Fruit fly (Drosophila melanogaster) whole organism, adult: ENCODE measurements around the gene Rel.

Experiments
- CG11617 ChIP-seq: fragments of 200-800 bp; sonication (Bioruptor generic); optimal IDR thresholded peaks from 2 replicates; lab custom pipeline; 2017; ENCODE audit warnings: mild to moderate bottlenecking, missing biosample characterization, missing genetic modification reagents, missing genetic modification characterization
- CG12768 ChIP-seq: fragments of 200-800 bp; sonication (Bioruptor generic); optimal IDR thresholded peaks from 2 replicates; lab custom pipeline; 2017; ENCODE audit warnings: missing biosample characterization, missing genetic modification characterization, mild to moderate bottlenecking, moderate library complexity, missing genetic modification reagents
- CG14711 ChIP-seq: fragments of 200-800 bp; sonication (Bioruptor generic); optimal IDR thresholded peaks from 2 replicates; lab custom pipeline; 2018; ENCODE audit warnings: missing biosample characterization, mild to moderate bottlenecking, missing genetic modification characterization, moderate library complexity
- CG1620 ChIP-seq: fragments of 200-800 bp; sonication (Bioruptor generic); optimal IDR thresholded peaks from 2 replicates; lab custom pipeline; 2016; ENCODE audit warnings: missing biosample characterization, missing genetic modification characterization
- CG33017 ChIP-seq: fragments of 200-800 bp; sonication (Bioruptor generic); optimal IDR thresholded peaks from 2 replicates; lab custom pipeline; 2018; ENCODE audit warnings: missing biosample characterization, mild to moderate bottlenecking, missing genetic modification characterization, moderate library complexity
- CG5204 ChIP-seq: fragments of 200-800 bp; sonication (Bioruptor generic); optimal IDR thresholded peaks from 2 replicates; lab custom pipeline; 2016; ENCODE audit warnings: missing biosample characterization, missing genetic modification characterization
- CG7045 ChIP-seq: fragments of 200-800 bp; sonication (Bioruptor generic); optimal IDR thresholded peaks from 2 replicates; lab custom pipeline; 2017; ENCODE audit warnings: missing biosample characterization, mild to moderate bottlenecking, missing genetic modification characterization
- CG7101 ChIP-seq: fragments of 200-800 bp; sonication (Bioruptor generic); optimal IDR thresholded peaks from 2 replicates; lab custom pipeline; 2018; ENCODE audit warnings: missing biosample characterization, mild to moderate bottlenecking, missing genetic modification characterization, moderate library complexity
- Clk ChIP-seq: fragments of 200-800 bp; sonication (Bioruptor generic); optimal IDR thresholded peaks from 2 replicates; lab custom pipeline; 2017; ENCODE audit warnings: missing biosample characterization, missing genetic modification characterization
- Crg-1 ChIP-seq: fragments of 200-800 bp; sonication (Bioruptor generic); optimal IDR thresholded peaks from 2 replicates; lab custom pipeline; 2016; ENCODE audit warnings: missing biosample characterization, missing genetic modification characterization
- Hr96 ChIP-seq: fragments of 200-800 bp; sonication (Bioruptor generic); optimal IDR thresholded peaks from 2 replicates; lab custom pipeline; 2016; ENCODE audit warnings: missing biosample characterization, missing genetic modification characterization
- Mnt ChIP-seq: fragments of 200-800 bp; sonication (Bioruptor generic); optimal IDR thresholded peaks from 2 replicates; lab custom pipeline; 2016; ENCODE audit warnings: missing biosample characterization, mild to moderate bottlenecking, missing genetic modification characterization
- bab1 ChIP-seq: fragments of 200-800 bp; sonication (Bioruptor generic); optimal IDR thresholded peaks from 3 replicates; lab custom pipeline; 2019; ENCODE audit warnings: missing biosample characterization, mild to moderate bottlenecking, missing genetic modification characterization, moderate library complexity
- cic ChIP-seq: fragments of 200-800 bp; sonication (Bioruptor generic); optimal IDR thresholded peaks from 2 replicates; lab custom pipeline; 2017; ENCODE audit warnings: missing biosample characterization, mild to moderate bottlenecking, missing genetic modification characterization, moderate library complexity
- cnc ChIP-seq, 2 experiments: fragments of >200 bp; optimal IDR thresholded peaks; 2 replicates each; lab custom pipeline; 2017
- kay ChIP-seq: fragments of 200-800 bp; sonication (Bioruptor generic); peaks from one replicate; lab custom pipeline; 2016; ENCODE audit warnings: missing biosample characterization, missing genetic modification characterization, borderline replicate concordance
- ovo ChIP-seq: fragments of 200-800 bp; sonication (Bioruptor generic); optimal IDR thresholded peaks from 2 replicates; lab custom pipeline; 2016; ENCODE audit warnings: missing biosample characterization, missing genetic modification characterization
- pad ChIP-seq: fragments of 200-800 bp; sonication (Bioruptor generic); optimal IDR thresholded peaks from 3 replicates; lab custom pipeline; 2017; ENCODE audit warnings: missing biosample characterization, missing genetic modification characterization, mild to moderate bottlenecking, moderate library complexity, missing genetic modification reagents
- tj ChIP-seq: fragments of 200-800 bp; sonication (Bioruptor generic); optimal IDR thresholded peaks from 3 replicates; lab custom pipeline; 2017; ENCODE audit warnings: missing biosample characterization, mild to moderate bottlenecking, missing genetic modification characterization, moderate library complexity
- toe ChIP-seq: fragments of 200-800 bp; sonication (Bioruptor generic); optimal IDR thresholded peaks from 2 replicates; lab custom pipeline; 2016; ENCODE audit warnings: missing biosample characterization, missing genetic modification characterization

Gene Rel

DNA sequence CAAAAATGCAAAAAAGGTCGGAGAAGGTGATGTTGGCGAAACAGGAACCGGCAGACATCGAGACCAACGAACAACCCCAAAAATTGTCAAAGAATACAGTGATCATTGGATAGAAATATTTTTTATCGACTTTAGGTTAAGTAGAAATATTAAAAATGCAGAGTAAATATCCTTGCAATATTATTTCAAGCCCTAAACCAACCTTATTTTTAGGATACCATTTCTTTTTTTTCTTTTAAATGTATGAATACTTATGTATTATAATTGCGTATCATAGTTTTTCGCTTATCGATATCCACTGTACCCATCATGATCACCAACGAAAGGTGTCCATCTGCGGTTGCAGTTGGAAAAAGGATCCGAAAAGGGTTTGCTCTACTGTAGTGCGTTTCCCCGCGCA, 12.5 kb downstream of the Rel start:
- TF ChIP-seq CG14711 (tag; lab: Kevin White, UChicago) (no peak), CG7045 (GFP tag; lab: Kevin White, UChicago) (no peak), CG33017 (no peak), toe (GFP tag; lab: Kevin White, UChicago) (no peak), kay (no peak), Mnt (no peak), Clk (GFP tag; lab: Kevin White, UChicago) (no peak), Hr96 (GFP tag; lab: Kevin White, UChicago) (no peak), CG7101 (tag; lab: Kevin White, UChicago) (no peak)

DNA sequence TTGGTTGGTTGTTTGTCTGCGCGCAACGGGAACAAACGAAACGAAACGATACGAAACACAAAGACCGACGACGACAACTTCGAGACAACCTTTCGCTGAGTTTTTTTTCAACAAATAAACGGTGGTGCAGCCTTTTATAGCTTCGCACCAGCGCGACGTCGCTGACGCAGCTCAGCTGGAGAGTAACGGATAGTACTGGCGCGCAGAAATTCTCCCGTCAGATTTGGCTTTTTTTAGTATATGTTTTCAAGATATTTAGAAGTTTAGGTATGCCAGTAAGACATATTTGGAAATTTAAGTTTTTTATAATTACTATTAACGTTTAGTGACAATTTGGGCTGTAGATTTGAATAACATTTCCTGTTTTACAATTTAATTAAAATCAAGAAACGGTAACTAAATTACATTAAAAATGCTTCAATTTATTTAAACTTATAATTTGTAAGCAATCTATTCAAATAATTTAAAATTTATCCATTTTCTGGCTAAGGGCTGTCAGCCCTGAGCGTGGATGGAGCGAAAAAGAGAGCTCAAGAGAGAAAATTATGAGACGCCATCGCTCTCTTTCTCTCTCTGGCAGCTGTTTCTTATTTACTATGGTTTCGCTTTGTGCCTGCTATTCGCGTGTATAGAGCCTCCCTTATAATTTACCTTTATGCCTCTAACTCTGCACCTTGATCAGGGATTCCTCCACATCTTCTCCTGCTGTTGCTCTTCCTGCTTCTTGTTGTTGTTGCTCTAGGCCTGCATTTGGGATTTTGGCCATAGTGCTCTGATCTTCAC, 14.0 kb downstream of the Rel start:
- peak; percentile 64 for TF ChIP-seq ovo (GFP tag; lab: Kevin White, UChicago)
- no peak for TF ChIP-seq Clk (GFP tag; lab: Kevin White, UChicago)
- TF ChIP-seq CG12768: peak; percentile 46
- no peak for TF ChIP-seq CG5204 (GFP tag; lab: Kevin White, UChicago)
- TF ChIP-seq Mnt: peak; percentile 26
- TF ChIP-seq kay: peak; percentile 51
- TF ChIP-seq Hr96 (GFP tag; lab: Kevin White, UChicago): peak; percentile 48
- TF ChIP-seq CG7101 (tag; lab: Kevin White, UChicago): peak; percentile 75
- TF ChIP-seq tj (GFP tag; lab: Kevin White, UChicago): peak; percentile 84
- TF ChIP-seq bab1 (GFP tag; lab: Kevin White, UChicago): peak; percentile 87
- peak; percentile 59 for TF ChIP-seq CG7045 (GFP tag; lab: Kevin White, UChicago)
- TF ChIP-seq cic: peak; percentile 24
- no peak for TF ChIP-seq cnc (optimal IDR thresholded peaks at IDR 0.05; lab: Kevin White, UChicago)
- peak; percentile 45 for TF ChIP-seq Crg-1 (GFP tag; lab: Kevin White, UChicago)
- peak; percentile 73 for TF ChIP-seq CG14711 (tag; lab: Kevin White, UChicago)
- peak; percentile 25 for TF ChIP-seq toe (GFP tag; lab: Kevin White, UChicago)
- TF ChIP-seq pad (GFP tag; lab: Kevin White, UChicago): peak; percentile 62
- peak; percentile 72 for TF ChIP-seq CG33017
- peak; percentile 12 for TF ChIP-seq CG1620 (GFP tag; lab: Kevin White, UChicago)
- peak; percentile 86 for TF ChIP-seq CG11617 (GFP tag; lab: Kevin White, UChicago)

DNA sequence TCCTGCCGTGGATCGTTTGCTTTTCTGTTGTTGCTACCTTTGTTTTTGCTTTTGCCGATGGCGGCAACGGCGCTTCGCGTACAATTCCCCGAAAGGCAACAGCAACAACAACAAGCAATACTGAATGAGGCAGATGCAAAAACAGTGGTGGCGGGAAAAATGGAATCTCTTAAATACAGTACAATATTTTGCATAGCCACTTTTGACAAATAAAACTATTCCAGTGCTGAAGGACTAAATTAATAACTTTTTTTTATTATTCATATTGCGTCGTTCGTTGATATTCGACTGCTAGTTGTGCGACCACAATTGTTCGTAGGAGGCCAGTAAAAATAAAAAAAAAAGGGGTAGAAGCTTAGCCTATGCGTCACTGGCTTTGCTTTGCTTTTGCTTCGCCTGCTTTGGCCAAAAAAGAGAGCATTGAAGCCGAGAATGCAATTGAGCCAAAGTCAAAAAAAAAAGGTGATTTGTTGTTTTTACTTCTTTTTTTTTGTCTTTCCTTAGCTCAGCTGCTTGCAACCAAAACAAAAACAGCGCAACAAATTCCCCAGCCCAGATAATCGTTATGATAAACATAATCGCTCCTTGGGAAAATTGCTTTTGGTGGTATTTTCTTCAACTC, 15.9 kb downstream of the Rel start:
- TF ChIP-seq Crg-1 (GFP tag; lab: Kevin White, UChicago) (no peak), CG7045 (GFP tag; lab: Kevin White, UChicago) (peak; percentile 51), tj (GFP tag; lab: Kevin White, UChicago) (peak; percentile 19), CG5204 (GFP tag; lab: Kevin White, UChicago) (no peak), cic (no peak), CG12768 (no peak), CG11617 (GFP tag; lab: Kevin White, UChicago) (peak; percentile 37), Hr96 (GFP tag; lab: Kevin White, UChicago) (peak; percentile 40), bab1 (GFP tag; lab: Kevin White, UChicago) (peak; percentile 73), kay (peak; percentile 96), CG14711 (tag; lab: Kevin White, UChicago) (peak; percentile 75), ovo (GFP tag; lab: Kevin White, UChicago) (no peak), pad (GFP tag; lab: Kevin White, UChicago) (peak; percentile 40), Clk (GFP tag; lab: Kevin White, UChicago) (peak; percentile 33), cnc (optimal IDR thresholded peaks at IDR 0.05; lab: Kevin White, UChicago) (no peak), CG7101 (tag; lab: Kevin White, UChicago) (peak; percentile 73), CG33017 (peak; percentile 81), CG1620 (GFP tag; lab: Kevin White, UChicago) (no peak), toe (GFP tag; lab: Kevin White, UChicago) (no peak), Mnt (no peak)

DNA sequence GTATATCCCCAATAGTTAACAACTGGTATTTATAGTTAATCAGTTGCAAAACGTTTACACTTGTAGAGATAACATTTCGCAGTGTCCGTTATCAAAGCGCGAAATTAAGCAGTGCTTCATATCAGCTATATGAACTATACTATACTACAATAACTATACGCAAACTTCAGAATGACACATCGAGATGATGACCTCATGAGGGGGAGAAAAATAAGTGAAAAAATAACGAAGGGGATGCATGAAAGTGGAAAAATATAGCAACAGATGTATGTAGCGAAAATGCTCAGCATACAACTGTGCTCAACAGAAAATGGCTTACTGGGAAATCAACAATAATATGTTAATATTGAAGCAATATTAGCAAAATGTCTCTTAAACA, 17.0 kb downstream of the Rel start:
- TF ChIP-seq ovo (GFP tag; lab: Kevin White, UChicago) (no peak), Mnt (no peak), kay (peak; percentile 98)

DNA sequence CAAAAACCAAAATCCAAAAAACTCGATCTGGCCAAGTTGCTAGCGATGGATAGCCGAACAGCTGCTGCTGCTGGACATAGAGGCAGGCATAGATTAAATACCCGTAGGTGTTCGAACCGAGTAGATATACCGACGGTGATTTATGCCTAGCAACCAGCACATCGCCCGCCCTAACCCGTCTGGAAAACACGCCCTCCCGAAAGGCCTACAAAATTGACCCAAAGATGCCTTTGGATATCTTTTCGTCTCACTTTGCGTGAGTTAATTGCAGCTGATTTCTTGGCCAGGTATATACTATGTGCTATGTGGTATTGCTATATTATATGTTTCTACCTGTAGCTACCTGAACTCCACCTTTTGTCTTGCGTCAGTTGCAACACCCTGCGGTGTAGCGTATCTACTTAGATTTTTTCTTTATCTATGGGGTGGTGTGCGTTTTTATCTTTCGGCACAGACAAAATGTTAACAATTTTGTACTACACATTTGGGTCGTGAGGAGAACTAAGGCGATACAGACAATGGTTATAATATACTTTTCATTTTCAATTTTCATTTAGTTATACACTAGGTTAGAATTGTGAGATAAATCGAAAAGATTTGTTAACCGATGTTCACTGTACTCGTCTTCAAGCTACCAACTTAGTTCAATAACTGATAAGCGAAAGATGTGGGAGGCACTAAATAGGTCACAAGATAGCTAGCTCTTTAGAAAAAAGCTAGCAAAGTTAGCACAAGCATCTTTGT, 17.6 kb downstream of the Rel start:
- TF ChIP-seq CG33017 (no peak), Mnt (no peak), CG5204 (GFP tag; lab: Kevin White, UChicago) (no peak), cnc (optimal IDR thresholded peaks at IDR 0.05; lab: Kevin White, UChicago) (no peak), CG14711 (tag; lab: Kevin White, UChicago) (no peak), CG11617 (GFP tag; lab: Kevin White, UChicago) (no peak)

DNA sequence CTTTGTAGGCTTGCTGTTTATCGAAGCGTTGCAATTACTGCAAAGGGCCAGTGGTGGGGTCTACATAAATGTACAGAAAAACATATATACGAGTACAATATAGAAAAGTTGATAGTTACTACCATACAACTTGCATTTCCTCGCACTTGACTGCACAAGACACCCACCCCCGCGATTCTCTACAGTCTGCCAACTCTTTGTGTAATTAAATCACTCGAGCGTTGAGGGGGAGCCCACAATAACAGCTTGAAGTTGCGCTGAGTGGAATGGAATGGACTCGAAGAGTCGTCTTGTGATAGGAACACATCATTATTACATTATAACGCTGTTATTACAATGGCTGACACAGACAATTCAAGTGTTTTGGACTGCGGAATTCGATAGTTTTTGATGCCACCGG, 18.4 kb downstream of the Rel start:
- TF ChIP-seq CG12768 (no peak), tj (GFP tag; lab: Kevin White, UChicago) (no peak), cnc (optimal IDR thresholded peaks at IDR 0.05; lab: Kevin White, UChicago) (no peak), Hr96 (GFP tag; lab: Kevin White, UChicago) (no peak), ovo (GFP tag; lab: Kevin White, UChicago) (no peak), kay (no peak), CG1620 (GFP tag; lab: Kevin White, UChicago) (no peak), toe (GFP tag; lab: Kevin White, UChicago) (no peak), CG7045 (GFP tag; lab: Kevin White, UChicago) (no peak), Mnt (no peak), CG11617 (GFP tag; lab: Kevin White, UChicago) (no peak), bab1 (GFP tag; lab: Kevin White, UChicago) (no peak), CG7101 (tag; lab: Kevin White, UChicago) (no peak), Clk (GFP tag; lab: Kevin White, UChicago) (no peak), Crg-1 (GFP tag; lab: Kevin White, UChicago) (no peak), CG33017 (no peak), CG14711 (tag; lab: Kevin White, UChicago) (no peak), cic (no peak)
